Fruit fly (Drosophila melanogaster) whole organism, embryonic: Measurements from ENCODE around the gene Oatp74D.

Experiments
- ATbp ChIP-seq: fragments of 200-800 bp; sonication (Bioruptor generic); optimal IDR thresholded peaks from 2 replicates; lab custom pipeline; 2017; ENCODE audit warnings: missing biosample characterization, mild to moderate bottlenecking, missing genetic modification characterization, missing genetic modification reagents
- Atf3 ChIP-seq: fragments of 200-800 bp; sonication (Bioruptor generic); optimal IDR thresholded peaks from 3 replicates; lab custom pipeline; 2016; ENCODE audit warnings: missing biosample characterization, missing genetic modification characterization
- Bdp1 ChIP-seq: fragments of 200-800 bp; sonication (Bioruptor generic); optimal IDR thresholded peaks from 3 replicates; lab custom pipeline; 2016; ENCODE audit warnings: missing biosample characterization, missing genetic modification characterization
- Blimp-1 ChIP-seq: fragments of 200-800 bp; sonication (Bioruptor generic); optimal IDR thresholded peaks from 3 replicates; lab custom pipeline; 2018; ENCODE audit warnings: missing biosample characterization, missing genetic modification characterization, mild to moderate bottlenecking, moderate library complexity, missing genetic modification reagents
- CG11695 ChIP-seq: fragments of 200-800 bp; sonication (Bioruptor generic); IDR thresholded peaks from 3 replicates; pipeline ENCODE4 v1.3.6; 2022; ENCODE audit warnings: missing biosample characterization, missing genetic modification characterization
- CG13123 ChIP-seq: fragments of 200-800 bp; sonication (Bioruptor generic); optimal IDR thresholded peaks from 2 replicates; lab custom pipeline; 2016; ENCODE audit warnings: missing biosample characterization, missing genetic modification characterization
- CG13624 ChIP-seq: fragments of 200-800 bp; sonication (Bioruptor generic); optimal IDR thresholded peaks from 2 replicates; lab custom pipeline; 2016; ENCODE audit warnings: missing biosample characterization, missing genetic modification characterization
- CG14710 ChIP-seq: fragments of 200-800 bp; sonication (Bioruptor generic); optimal IDR thresholded peaks from 3 replicates; lab custom pipeline; 2019; ENCODE audit warnings: missing biosample characterization, mild to moderate bottlenecking, missing genetic modification characterization, moderate library complexity
- CG15479 ChIP-seq: fragments of 200-800 bp; sonication (Bioruptor generic); optimal IDR thresholded peaks from 3 replicates; lab custom pipeline; 2019; ENCODE audit warnings: missing biosample characterization, mild to moderate bottlenecking, missing genetic modification characterization, moderate library complexity
- CG17568 ChIP-seq: fragments of 200-800 bp; sonication (Bioruptor generic); optimal IDR thresholded peaks from 2 replicates; lab custom pipeline; 2018; ENCODE audit warnings: missing biosample characterization, mild to moderate bottlenecking, missing genetic modification characterization, moderate library complexity
- CG2199 ChIP-seq: fragments of 200-800 bp; sonication (Bioruptor generic); IDR thresholded peaks from 3 replicates; pipeline ENCODE4 v1.3.6; 2022; ENCODE audit warnings: missing biosample characterization, missing genetic modification characterization
- CG31388 ChIP-seq: fragments of 200-800 bp; sonication (Bioruptor generic); optimal IDR thresholded peaks from 2 replicates; lab custom pipeline; 2016; ENCODE audit warnings: missing biosample characterization, missing genetic modification characterization
- CG3407 ChIP-seq: fragments of 200-800 bp; sonication (Bioruptor generic); optimal IDR thresholded peaks from 2 replicates; lab custom pipeline; 2018; ENCODE audit warnings: missing biosample characterization, mild to moderate bottlenecking, missing genetic modification characterization
- CG3726 ChIP-seq: fragments of 200-800 bp; sonication (Bioruptor generic); IDR thresholded peaks from 3 replicates; pipeline ENCODE4, ENCODE4 v1.3.6; 2022; ENCODE audit warnings: missing biosample characterization, missing genetic modification characterization
- CG6272 ChIP-seq: fragments of 200-800 bp; sonication (Bioruptor generic); IDR thresholded peaks from 2 replicates; pipeline ENCODE4 v1.3.6; 2022; ENCODE audit warnings: missing biosample characterization, missing genetic modification characterization
- CG6765 ChIP-seq: fragments of 200-800 bp; sonication (Bioruptor generic); optimal IDR thresholded peaks from 3 replicates; lab custom pipeline; 2017; ENCODE audit warnings: missing biosample characterization, mild to moderate bottlenecking, missing genetic modification characterization
- CG8478 ChIP-seq: fragments of >200 bp; optimal IDR thresholded peaks from 2 replicates; lab custom pipeline; 2018
- CG8944 ChIP-seq: fragments of 200-800 bp; sonication (Bioruptor generic); optimal IDR thresholded peaks from 3 replicates; lab custom pipeline; 2016; ENCODE audit warnings: missing biosample characterization, missing genetic modification characterization
- Elba2 ChIP-seq: fragments of 200-800 bp; sonication (Bioruptor generic); optimal IDR thresholded peaks from 3 replicates; lab custom pipeline; 2016; ENCODE audit warnings: missing biosample characterization, missing genetic modification characterization
- Hmx ChIP-seq: fragments of 200-800 bp; sonication (Bioruptor generic); optimal IDR thresholded peaks from 2 replicates; lab custom pipeline; 2016; ENCODE audit warnings: missing biosample characterization, missing genetic modification characterization
- Hr51 ChIP-seq, 2 experiments: fragments of 200-800 bp; sonication (Bioruptor generic); optimal IDR thresholded peaks; 2 replicates in 1 of 2; 3 replicates in 1 of 2; lab custom pipeline; 2016 to 2018; ENCODE audit warnings: missing biosample characterization in 2 of 2, missing genetic modification characterization in 2 of 2, mild to moderate bottlenecking in 1 of 2, moderate library complexity in 1 of 2
- Oaz ChIP-seq: fragments of 200-800 bp; sonication (Bioruptor generic); IDR thresholded peaks from 2 replicates; pipeline ENCODE4 v1.3.6; 2022; ENCODE audit warnings: missing biosample characterization, missing genetic modification characterization
- Ptx1 ChIP-seq: fragments of 200-800 bp; sonication (Bioruptor generic); IDR thresholded peaks from 2 replicates; pipeline ENCODE4 v1.3.6; 2022; ENCODE audit warnings: missing biosample characterization, missing genetic modification characterization
- Ravus ChIP-seq: fragments of 200-800 bp; sonication (Bioruptor generic); IDR thresholded peaks from 2 replicates; pipeline ENCODE4 v1.3.6; 2022; ENCODE audit warnings: missing biosample characterization, missing genetic modification characterization
- Sry-δ ChIP-seq: fragments of 200-800 bp; sonication (Bioruptor generic); optimal IDR thresholded peaks from 2 replicates; lab custom pipeline; 2016; ENCODE audit warnings: missing biosample characterization, missing genetic modification characterization
- Stat92E ChIP-seq, 3 experiments: fragments of >200 bp in 2 of 3; fragments of 200-800 bp in 1 of 3; sonication (Bioruptor generic) in 1 of 3; optimal IDR thresholded peaks; 2 replicates each; lab custom pipeline; 2017 to 2019; ENCODE audit warnings: missing biosample characterization in 3 of 3, missing genetic modification characterization in 3 of 3, mild to moderate bottlenecking in 1 of 3, moderate library complexity in 1 of 3
- Usf ChIP-seq: fragments of 200-800 bp; sonication (Bioruptor generic); optimal IDR thresholded peaks from 2 replicates; lab custom pipeline; 2017; ENCODE audit warnings: missing genotype, missing biosample characterization, missing genetic modification characterization
- Xrp1 ChIP-seq: fragments of 200-800 bp; sonication (Bioruptor generic); IDR thresholded peaks from 2 replicates; pipeline ENCODE4 v1.3.6; 2022; ENCODE audit warnings: missing biosample characterization, missing genetic modification characterization
- abd-A ChIP-seq: fragments of 200-800 bp; sonication (Bioruptor generic); optimal IDR thresholded peaks from 3 replicates; lab custom pipeline; 2019; ENCODE audit warnings: missing biosample characterization, mild to moderate bottlenecking, missing genetic modification characterization, moderate library complexity
- ara ChIP-seq: fragments of 200-800 bp; sonication (Bioruptor generic); IDR thresholded peaks from 2 replicates; pipeline ENCODE4 v1.3.6; 2022; ENCODE audit warnings: missing biosample characterization, missing genetic modification characterization
- az2 ChIP-seq: fragments of 200-800 bp; sonication (Bioruptor generic); optimal IDR thresholded peaks from 3 replicates; lab custom pipeline; 2016; ENCODE audit warnings: missing biosample characterization, missing genetic modification characterization
- chif ChIP-seq, 2 experiments: fragments of 200-800 bp; sonication (Bioruptor generic); optimal IDR thresholded peaks; 3 replicates each; lab custom pipeline; 2016; ENCODE audit warnings: missing biosample characterization in 2 of 2, missing genetic modification characterization in 2 of 2
- dpn ChIP-seq, 2 experiments: fragments of 200-800 bp; sonication (Bioruptor generic); optimal IDR thresholded peaks; 3 replicates each; lab custom pipeline; 2016; ENCODE audit warnings: missing biosample characterization in 2 of 2, missing genetic modification characterization in 2 of 2
- eve ChIP-seq, 2 experiments: fragments of >200 bp; optimal IDR thresholded peaks; 2 replicates each; lab custom pipeline; 2017; ENCODE audit warnings: missing biosample characterization in 2 of 2, missing genetic modification characterization in 2 of 2
- fd64A ChIP-seq: fragments of 200-800 bp; sonication (Bioruptor generic); optimal IDR thresholded peaks from 3 replicates; lab custom pipeline; 2018; ENCODE audit warnings: missing biosample characterization, mild to moderate bottlenecking, missing genetic modification characterization
- grn ChIP-seq: fragments of 200-800 bp; sonication (Bioruptor generic); optimal IDR thresholded peaks from 3 replicates; lab custom pipeline; 2017; ENCODE audit warnings: missing biosample characterization, missing genetic modification characterization
- hkb ChIP-seq, 2 experiments: fragments of 200-800 bp in 1 of 2; fragments of >200 bp in 1 of 2; sonication (Bioruptor generic) in 1 of 2; IDR thresholded peaks in 1 of 2; optimal IDR thresholded peaks in 1 of 2; 2 replicates each; pipeline versions ENCODE4 v1.3.6 to Lab custom; 2017 to 2022; ENCODE audit warnings: missing biosample characterization in 1 of 2, missing genetic modification characterization in 1 of 2
- lov ChIP-seq, 2 experiments: fragments of 200-800 bp in 1 of 2; fragments of >200 bp in 1 of 2; sonication (Bioruptor generic) in 1 of 2; IDR thresholded peaks in 1 of 2; optimal IDR thresholded peaks in 1 of 2; 2 replicates in 1 of 2; 3 replicates in 1 of 2; pipeline versions ENCODE4 v1.3.6 to Lab custom; 2017 to 2022; ENCODE audit warnings: missing biosample characterization in 1 of 2, missing genetic modification characterization in 1 of 2
- nom ChIP-seq: fragments of 200-800 bp; sonication (Bioruptor generic); optimal IDR thresholded peaks from 2 replicates; lab custom pipeline; 2017; ENCODE audit warnings: missing biosample characterization, missing genetic modification characterization, mild to moderate bottlenecking, moderate library complexity, missing genetic modification reagents
- oc ChIP-seq: fragments of 200-800 bp; sonication (Bioruptor generic); optimal IDR thresholded peaks from 2 replicates; lab custom pipeline; 2018; ENCODE audit warnings: missing biosample characterization, mild to moderate bottlenecking, missing genetic modification characterization, moderate library complexity
- pros ChIP-seq: fragments of 200-800 bp; sonication (Bioruptor generic); optimal IDR thresholded peaks from 3 replicates; lab custom pipeline; 2019; ENCODE audit warnings: missing biosample characterization, mild to moderate bottlenecking, missing genetic modification characterization, moderate library complexity
- psq ChIP-seq: fragments of 200-800 bp; sonication (Bioruptor generic); optimal IDR thresholded peaks from 2 replicates; lab custom pipeline; 2017; ENCODE audit warnings: missing biosample characterization, missing genetic modification characterization
- sd ChIP-seq: fragments of 200-800 bp; sonication (Bioruptor generic); optimal IDR thresholded peaks from 3 replicates; lab custom pipeline; 2018; ENCODE audit warnings: missing biosample characterization, mild to moderate bottlenecking, missing genetic modification characterization, moderate library complexity
- sens ChIP-seq: fragments of 200-800 bp; sonication (Bioruptor generic); peaks from one replicate; lab custom pipeline; 2016; ENCODE audit warnings: missing biosample characterization, missing genetic modification characterization
- z ChIP-seq: fragments of 200-800 bp; sonication (Bioruptor generic); IDR thresholded peaks from 3 replicates; pipeline ENCODE4 v1.3.6; 2022; ENCODE audit warnings: missing biosample characterization, missing genetic modification characterization

The Oatp74D gene

dm6 chr3L:17486130-17486529, 788 bp upstream of the Oatp74D start, which contains the start of gene CG6333:
TSS of gene CG6333 (minus strand) at chr3L:17486230.
- TF ChIP-seq Hmx (GFP tag; lab: Kevin White, UChicago) (no peak), chif (GFP tag; optimal IDR thresholded peaks at IDR 0.05; lab: Kevin White, UChicago) (no peak), Hr51 (GFP tag; optimal IDR thresholded peaks at IDR 0.05; lab: Kevin White, UChicago) (no peak), Elba2 (GFP tag; lab: Kevin White, UChicago) (no peak), Sry-δ (no peak), Oaz (GFP tag; lab: Robert Waterston, UW) (no peak), CG3407 (GFP tag; lab: Kevin White, UChicago) (no peak), Ravus (GFP tag; lab: Robert Waterston, UW) (no peak), CG14710 (tag; lab: Kevin White, UChicago) (no peak), CG8944 (GFP tag; lab: Kevin White, UChicago) (no peak), lov (optimal IDR thresholded peaks at IDR 0.05; lab: Kevin White, UChicago) (no peak), lov (GFP tag; IDR thresholded peaks at IDR 0.05; lab: Robert Waterston, UW) (no peak), Atf3 (no peak), eve (GFP tag; optimal IDR thresholded peaks at IDR 0.05; lab: Kevin White, UChicago) (no peak)

DNA sequence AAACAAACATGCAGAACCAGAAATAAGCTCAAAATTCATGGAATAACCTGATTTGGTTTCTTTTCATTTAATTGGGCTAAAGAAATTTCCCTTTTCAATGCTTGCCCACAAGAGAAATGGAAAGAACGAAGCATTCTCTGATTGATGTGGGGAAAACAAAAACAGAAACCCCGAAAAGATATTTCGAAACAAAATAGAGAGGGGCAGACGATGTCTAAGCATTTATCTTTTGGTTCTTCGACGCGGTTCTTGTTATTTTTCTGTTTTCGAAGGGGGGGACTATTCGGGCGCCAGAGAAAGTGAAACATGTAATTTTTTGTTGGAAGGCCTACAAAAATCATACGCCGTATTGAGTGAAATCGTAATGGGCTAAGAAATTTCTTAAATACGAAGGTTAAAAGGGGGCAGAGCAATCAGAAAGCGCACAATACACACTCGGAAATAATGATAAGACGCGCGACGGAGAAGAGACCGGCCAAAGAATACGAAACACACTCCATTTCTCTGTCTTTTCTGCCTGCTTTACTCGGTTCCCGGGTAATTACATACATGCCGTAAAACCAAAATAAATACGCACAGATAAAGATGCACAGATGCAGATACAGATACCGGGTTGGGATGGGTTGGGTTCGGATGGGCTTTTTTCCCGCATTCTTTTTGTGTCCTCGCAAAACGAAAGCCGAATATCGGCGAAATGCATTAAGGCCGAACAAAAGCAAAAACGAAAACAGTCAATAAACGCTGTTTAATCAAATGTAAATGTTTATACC, 1.9 kb downstream of the Oatp74D start:
- TF ChIP-seq CG2199 (peak; percentile 93), CG6272 (GFP tag; lab: Robert Waterston, UW) (no peak), psq (GFP tag; lab: Kevin White, UChicago) (no peak), CG13123 (GFP tag; lab: Kevin White, UChicago) (no peak), oc (tag; lab: Kevin White, UChicago) (no peak), ara (GFP tag; lab: Robert Waterston, UW) (peak; percentile 10; the same call in 1 of the 2 replicates), hkb (optimal IDR thresholded peaks at IDR 0.05; lab: Kevin White, UChicago) (peak; percentile 2), hkb (GFP tag; IDR thresholded peaks at IDR 0.05; lab: Robert Waterston, UW) (no peak), pros (GFP tag; lab: Kevin White, UChicago) (peak; percentile 31), CG6765 (GFP tag; lab: Kevin White, UChicago) (no peak), Bdp1 (GFP tag; lab: Kevin White, UChicago) (no peak), az2 (GFP tag; lab: Kevin White, UChicago) (no peak), z (GFP tag; lab: Robert Waterston, UW) (peak; percentile 71), Xrp1 (peak; percentile 5; the same call in 1 of the 2 replicates), grn (peak; percentile 35), CG31388 (GFP tag; lab: Kevin White, UChicago) (no peak), dpn (GFP tag; optimal IDR thresholded peaks at IDR 0.05; lab: Kevin White, UChicago) (no peak), CG8478 (lab: Kevin White, UChicago) (no peak), Stat92E (GFP tag; optimal IDR thresholded peaks at IDR 0.05; lab: Kevin White, UChicago) (peak in 1 of 3 experiments; percentile 5), CG17568 (no peak), Blimp-1 (GFP tag; lab: Kevin White, UChicago) (peak; percentile 97), nom (GFP tag; lab: Kevin White, UChicago) (peak; percentile 1), CG15479 (GFP tag; lab: Kevin White, UChicago) (peak; percentile 28), sens (GFP tag; lab: Kevin White, UChicago) (peak; percentile 71), CG11695 (GFP tag; lab: Robert Waterston, UW) (peak; percentile 28; the same call in 1 of the 3 replicates), CG3726 (GFP tag; lab: Robert Waterston, UW) (no peak), fd64A (GFP tag; lab: Kevin White, UChicago) (peak; percentile 4), abd-A (tag; lab: Kevin White, UChicago) (no peak), Ptx1 (GFP tag; lab: Robert Waterston, UW) (no peak), Usf (GFP tag; lab: Kevin White, UChicago) (no peak), sd (peak; percentile 31), CG13624 (GFP tag; lab: Kevin White, UChicago) (no peak), ATbp (GFP tag; lab: Kevin White, UChicago) (peak; percentile 30)
